Worm (Caenorhabditis elegans) whole organism, L4 larva: ENCODE measurements around the gene F21G4.5.

Experiments used
- mxl-3 ChIP-seq: fragments of 200-800 bp; sonication (Bioruptor generic); optimal IDR thresholded peaks from 2 replicates; lab custom pipeline; 2018; ENCODE audit warnings: mild to moderate bottlenecking, missing genetic modification characterization, missing compliant biosample characterization
- zfp-3 ChIP-seq: fragments of 200-800 bp; sonication (Bioruptor generic); conservative IDR thresholded peaks from 2 replicates; pipeline ENCODE4 v1.3.6; 2022; ENCODE audit warnings: missing genetic modification reagents, missing genetic modification characterization, missing compliant biosample characterization

- TF ChIP-seq mxl-3 (GFP tag; lab: Kevin White, UChicago) (no peak), zfp-3 (no peak)
Measured at ce11 chrX:9856618-9857017, 49.3 kb upstream of the F21G4.5 start, which contains the start of gene R07B1.11.
